Worm (Caenorhabditis elegans) whole organism, L3 larva: ENCODE results near the gene srh-279.

Experiments
- ama-1 ChIP-seq: fragments of 150-350 bp; optimal IDR thresholded peaks from 2 replicates; lab custom pipeline; 2018
- elt-2 ChIP-seq: sonication (generic microtip); optimal IDR thresholded peaks from 2 replicates; lab custom pipeline; 2016; ENCODE audit warnings: missing genetic modification reagents, mild to moderate bottlenecking, missing genetic modification characterization, missing compliant biosample characterization
- mdl-1 ChIP-seq: fragments of 150-350 bp; optimal IDR thresholded peaks from 2 replicates; lab custom pipeline; 2014; ENCODE audit warnings: missing biosample characterization, missing genetic modification characterization
- nhr-12 ChIP-seq: fragments of 150-350 bp; optimal IDR thresholded peaks from 2 replicates; lab custom pipeline; 2014; ENCODE audit warnings: missing biosample characterization, missing genetic modification characterization
- nhr-76 ChIP-seq: fragments of 150-350 bp; sonication (generic microtip); optimal IDR thresholded peaks from 5 replicates; lab custom pipeline; 2014; ENCODE audit warnings: missing biosample characterization, missing genetic modification characterization
- zag-1 ChIP-seq: fragments of 150-350 bp; optimal IDR thresholded peaks from 2 replicates; lab custom pipeline; 2014; ENCODE audit warnings: missing biosample characterization, missing genetic modification characterization
- ztf-11 ChIP-seq: fragments of 150-350 bp; optimal IDR thresholded peaks from 2 replicates; lab custom pipeline; 2014; ENCODE audit warnings: missing biosample characterization, missing genetic modification characterization

ce11 chrV:16235135-16235534 is 42.9 kb downstream of the srh-279 start, which contains the start of gene F21H7.3:
- TF ChIP-seq nhr-76 (tag; lab: Kevin White, UChicago) (no peak), nhr-12 (no peak), zag-1 (no peak), elt-2 (no peak), mdl-1 (tag; lab: Kevin White, UChicago) (no peak), ztf-11 (tag; lab: Kevin White, UChicago) (no peak), ama-1 (no peak)
